Worm (Caenorhabditis elegans) whole organism, L3 larva: ENCODE results near the gene srv-4.

Experiments
- ZK546.5 ChIP-seq: sonication (generic microtip); optimal IDR thresholded peaks from 2 replicates; lab custom pipeline; 2017; ENCODE audit warnings: missing biosample characterization, missing genetic modification characterization
- ceh-82 ChIP-seq: fragments of 150-350 bp; optimal IDR thresholded peaks from 2 replicates; lab custom pipeline; 2014; ENCODE audit warnings: missing biosample characterization, missing genetic modification characterization
- elt-2 ChIP-seq: sonication (generic microtip); optimal IDR thresholded peaks from 2 replicates; lab custom pipeline; 2016; ENCODE audit warnings: missing genetic modification reagents, mild to moderate bottlenecking, missing genetic modification characterization, missing compliant biosample characterization
- elt-3 ChIP-seq, 3 experiments: fragments of 150-350 bp in 1 of 3; sonication (generic microtip) in 2 of 3; optimal IDR thresholded peaks; 2 replicates in 2 of 3; 4 replicates in 1 of 3; lab custom pipeline; 2014 to 2017; ENCODE audit warnings: missing biosample characterization in 3 of 3, missing genetic modification characterization in 3 of 3
- mdl-1 ChIP-seq: fragments of 150-350 bp; optimal IDR thresholded peaks from 2 replicates; lab custom pipeline; 2014; ENCODE audit warnings: missing biosample characterization, missing genetic modification characterization
- nhr-11 ChIP-seq: fragments of 150-350 bp; optimal IDR thresholded peaks from 2 replicates; lab custom pipeline; 2014; ENCODE audit warnings: missing biosample characterization, missing genetic modification characterization
- nhr-237 ChIP-seq: fragments of 150-350 bp; optimal IDR thresholded peaks from 2 replicates; lab custom pipeline; 2014; ENCODE audit warnings: missing biosample characterization, missing genetic modification characterization
- nhr-67 ChIP-seq: fragments of 150-350 bp; optimal IDR thresholded peaks from 2 replicates; lab custom pipeline; 2014; ENCODE audit warnings: missing biosample characterization, missing genetic modification characterization
- nhr-76 ChIP-seq: fragments of 150-350 bp; sonication (generic microtip); optimal IDR thresholded peaks from 5 replicates; lab custom pipeline; 2014; ENCODE audit warnings: missing biosample characterization, missing genetic modification characterization
- pha-4 ChIP-seq: fragments of 150-350 bp; optimal IDR thresholded peaks from 2 replicates; lab custom pipeline; 2014; ENCODE audit warnings: missing biosample characterization, missing genetic modification reagents, missing genetic modification characterization
- sea-2 ChIP-seq: fragments of 150-350 bp; sonication (generic microtip); optimal IDR thresholded peaks from 4 replicates; lab custom pipeline; 2014; ENCODE audit warnings: missing biosample characterization, missing genetic modification reagents, missing genetic modification characterization
- snpc-4 ChIP-seq: fragments of 150-350 bp; optimal IDR thresholded peaks from 2 replicates; lab custom pipeline; 2014; ENCODE audit warnings: missing biosample characterization, missing genetic modification characterization
- tbx-2 ChIP-seq: sonication (generic microtip); optimal IDR thresholded peaks from 2 replicates; lab custom pipeline; 2016; ENCODE audit warnings: mild to moderate bottlenecking, missing genetic modification characterization, missing compliant biosample characterization
- zag-1 ChIP-seq: fragments of 150-350 bp; optimal IDR thresholded peaks from 2 replicates; lab custom pipeline; 2014; ENCODE audit warnings: missing biosample characterization, missing genetic modification characterization

DNA sequence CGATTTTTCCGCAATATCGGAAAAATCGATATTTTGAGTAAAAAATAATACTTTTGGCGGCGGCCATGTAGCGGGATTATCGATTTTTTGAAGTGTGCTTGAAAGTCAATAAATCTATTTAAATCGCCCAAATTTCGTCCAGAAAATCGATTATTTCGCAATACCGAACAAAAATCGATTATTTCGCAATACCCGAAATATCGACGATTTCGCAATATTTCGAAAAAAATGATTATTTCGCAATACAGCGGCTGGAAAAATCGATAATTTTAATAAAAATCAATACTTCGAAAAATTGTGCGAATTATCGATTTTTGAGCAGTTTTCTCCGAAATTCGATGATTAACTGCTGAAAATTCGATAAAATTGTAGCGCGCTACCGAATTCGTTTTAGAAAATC is 29.8 kb upstream of the srv-4 start:
- TF ChIP-seq nhr-67, result no peak
- no peak for TF ChIP-seq tbx-2 (tag; lab: Kevin White, UChicago)
- no peak for TF ChIP-seq ZK546.5 (tag; lab: Kevin White, UChicago)
- TF ChIP-seq nhr-11 (tag; lab: Kevin White, UChicago), result no peak
- TF ChIP-seq mdl-1 (tag; lab: Kevin White, UChicago), result no peak
- TF ChIP-seq zag-1 (tag; lab: Kevin White, UChicago), result no peak
- TF ChIP-seq elt-3 (tag; optimal IDR thresholded peaks at IDR 0.05; lab: Kevin White, UChicago), result no peak
- TF ChIP-seq nhr-237 (tag; lab: Kevin White, UChicago), result no peak
- no peak for TF ChIP-seq ceh-82 (tag; lab: Kevin White, UChicago)
- no peak for TF ChIP-seq snpc-4
- TF ChIP-seq pha-4 (tag; lab: Kevin White, UChicago), result no peak
- no peak for TF ChIP-seq nhr-76
- TF ChIP-seq elt-2 (tag; lab: Kevin White, UChicago), result no peak
- no peak for TF ChIP-seq sea-2
